Worm (Caenorhabditis elegans): ENCODE measurements around the gene T20B12.3.

Gene T20B12.3

DNA sequence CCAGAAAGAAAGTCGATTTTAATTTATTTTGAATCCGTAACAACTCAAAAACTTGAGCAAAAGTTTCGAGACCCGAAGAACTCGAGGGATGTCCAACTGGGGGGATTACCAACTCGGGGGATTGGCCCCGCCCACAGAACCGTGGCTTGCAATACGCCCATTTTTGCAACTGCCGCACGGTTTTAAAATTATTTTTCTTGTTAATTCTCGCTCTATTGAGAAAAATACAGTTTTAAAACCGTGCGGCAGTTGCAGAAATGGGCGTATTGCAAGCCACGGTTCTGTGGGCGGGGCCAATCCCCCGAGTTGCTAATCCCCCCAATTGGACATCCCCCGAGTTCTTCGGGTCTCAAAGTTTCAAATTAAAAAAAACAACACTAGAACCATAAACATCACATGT lies 4.6 kb downstream of the T20B12.3 start:
- TF ChIP-seq Y48G9A.11 (GFP tag; IDR thresholded peaks at IDR 0.05) (0 out of 2 replicates have a peak, but pooled peaks have one; percentile 15), lim-7 (GFP tag; IDR thresholded peaks at IDR 0.05) (0 out of 2 replicates have a peak, but pooled peaks have one; percentile 21), lin-38 (GFP tag; IDR thresholded peaks at IDR 0.05) (peak; percentile 56), mes-2 (tag; optimal IDR thresholded peaks at IDR 0.05; ENCODE audit: poor library complexity, severe bottlenecking) (peak; percentile 4)

ce11 chrIII:7387359-7387758 lies 5.4 kb downstream of the T20B12.3 start:
- TF ChIP-seq zfp-2 (tag; optimal IDR thresholded peaks at IDR 0.05) (no peak), arid-1 (GFP tag; conservative IDR thresholded peaks at IDR 0.05) (no peak), ztf-11 (tag; optimal IDR thresholded peaks at IDR 0.05) (no peak), unc-130 (GFP tag; optimal IDR thresholded peaks at IDR 0.05) (no peak), lsy-2 (tag; optimal IDR thresholded peaks at IDR 0.05) (peak in 1 of 2 experiments; percentile 63), ceh-62 (tag; optimal IDR thresholded peaks at IDR 0.05) (no peak), ZK337.2 (GFP tag; IDR thresholded peaks at IDR 0.05) (no peak), ZK546.5 (tag; optimal IDR thresholded peaks at IDR 0.05) (no peak), zip-2 (tag; optimal IDR thresholded peaks at IDR 0.05) (no peak), mxl-2 (GFP tag; conservative IDR thresholded peaks at IDR 0.05) (0 out of 2 replicates have a peak, but pooled peaks have one; percentile 66), egl-27 (tag; optimal IDR thresholded peaks at IDR 0.05) (no peak), nhr-28 (tag; optimal IDR thresholded peaks at IDR 0.05) (peak; percentile 44), aly-2 (tag; optimal IDR thresholded peaks at IDR 0.05) (no peak), tra-1 (GFP tag; IDR thresholded peaks at IDR 0.05) (peak; percentile 39; the same call in 1 of the 2 replicates), jun-1 (tag; optimal IDR thresholded peaks at IDR 0.05) (no peak), ctbp-1 (GFP tag; IDR thresholded peaks at IDR 0.05) (peak; percentile 64; the same call in 1 of the 2 replicates), nhr-48 (tag; optimal IDR thresholded peaks at IDR 0.05) (peak; percentile 18), nhr-6 (tag; optimal IDR thresholded peaks at IDR 0.05) (peak; percentile 22), mep-1 (tag; optimal IDR thresholded peaks at IDR 0.05) (peak; percentile 74), Y48G9A.11 (GFP tag; IDR thresholded peaks at IDR 0.05) (peak; percentile 58; the same call in 1 of the 2 replicates), hlh-30 (tag; optimal IDR thresholded peaks at IDR 0.05; ENCODE audit: insufficient read depth) (peak; percentile 85), saeg-2 (GFP tag; IDR thresholded peaks at IDR 0.05) (no peak), pqm-1 (tag; optimal IDR thresholded peaks at IDR 0.05) (peak; percentile 24), daf-16 (GFP tag; optimal IDR thresholded peaks at IDR 0.05) (peak in 1 of 2 experiments; percentile 18), daf-16 (tag; optimal IDR thresholded peaks at IDR 0.05) (no peak), dve-1 (tag; optimal IDR thresholded peaks at IDR 0.05; ENCODE audit: insufficient read depth) (peak; percentile 65), Y5F2A.4 (GFP tag; optimal IDR thresholded peaks at IDR 0.05) (peak; percentile 14), rbr-2 (tag; optimal IDR thresholded peaks at IDR 0.05) (peak; percentile 65), dmd-6 (GFP tag; IDR thresholded peaks at IDR 0.05) (peak; percentile 62), snpc-4 (tag; optimal IDR thresholded peaks at IDR 0.05) (no peak), dpl-1 (GFP tag; optimal IDR thresholded peaks at IDR 0.05) (peak; percentile 14), aha-1 (tag) (peak; percentile 94), spr-1 (tag; optimal IDR thresholded peaks at IDR 0.05) (peak; percentile 5), Y105C5A.15 (GFP tag; IDR thresholded peaks at IDR 0.05) (0 out of 2 replicates have a peak, but pooled peaks have one; percentile 68), T20F7.1 (GFP tag; optimal IDR thresholded peaks at IDR 0.05) (no peak), mdt-29 (GFP tag; IDR thresholded peaks at IDR 0.05) (0 out of 2 replicates have a peak, but pooled peaks have one; percentile 35), R02D3.7 (tag; optimal IDR thresholded peaks at IDR 0.05) (no peak), hlh-11 (tag; optimal IDR thresholded peaks at IDR 0.05) (peak; percentile 66), skn-1 (tag; optimal IDR thresholded peaks at IDR 0.05) (no peak), mdl-1 (tag; optimal IDR thresholded peaks at IDR 0.05) (peak in 1 of 2 experiments; percentile 71), F37D6.2 (tag; optimal IDR thresholded peaks at IDR 0.05) (no peak), egl-43 (GFP tag; IDR thresholded peaks at IDR 0.05) (peak; percentile 79), nhr-11 (tag; optimal IDR thresholded peaks at IDR 0.05) (peak; percentile 23), lin-29 (GFP tag; IDR thresholded peaks at IDR 0.05) (no peak), vab-7 (GFP tag; IDR thresholded peaks at IDR 0.05) (peak; percentile 53; the same call in 1 of the 2 replicates), nhr-42 (GFP tag; IDR thresholded peaks at IDR 0.05) (no peak), madf-5 (GFP tag; IDR thresholded peaks at IDR 0.05) (0 out of 4 replicates have a peak, but pooled peaks of 1 of the 2 experiments have one; percentile 41)
